Fruit fly (Drosophila melanogaster): Measurements from ENCODE around the gene CG5004.

CG5004 gene

DNA sequence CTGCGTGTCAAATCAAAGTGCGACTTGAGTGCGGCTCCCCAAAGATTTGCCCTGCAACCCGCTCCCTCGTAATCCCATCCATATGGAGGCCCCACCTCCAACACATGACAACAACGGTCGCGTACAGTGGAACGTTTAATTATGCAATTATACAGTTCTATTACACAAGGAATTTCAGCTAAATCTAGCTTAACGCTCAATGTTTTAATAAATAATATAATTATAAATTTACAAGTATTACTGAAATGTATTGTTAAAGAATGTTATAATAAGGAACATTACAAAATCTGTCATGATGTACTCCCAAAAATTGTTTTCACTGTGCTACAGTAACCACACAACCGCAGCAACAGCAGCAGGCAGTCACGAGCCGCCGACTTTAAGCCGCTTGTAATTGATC lies 66.7 kb downstream of the CG5004 start (continued):
- TF ChIP-seq CG2129 (GFP tag; IDR thresholded peaks at IDR 0.05; ENCODE audit: partially characterized antibody) (no peak), Usf (GFP tag; optimal IDR thresholded peaks at IDR 0.05) (no peak), NK7.1 (GFP tag; optimal IDR thresholded peaks at IDR 0.05) (no peak), CG7271 (tag; optimal IDR thresholded peaks at IDR 0.05) (no peak), pnt (GFP tag; optimal IDR thresholded peaks at IDR 0.05) (no peak), BtbVII (GFP tag; optimal IDR thresholded peaks at IDR 0.05) (no peak), stwl (tag; optimal IDR thresholded peaks at IDR 0.05) (no peak), CG12299 (tag; optimal IDR thresholded peaks at IDR 0.05) (no peak), CrebB (tag; optimal IDR thresholded peaks at IDR 0.05) (no peak), TFAM (GFP tag; optimal IDR thresholded peaks at IDR 0.05) (no peak), hkb (optimal IDR thresholded peaks at IDR 0.05) (no peak), hkb (GFP tag; IDR thresholded peaks at IDR 0.05) (0 out of 2 replicates have a peak, but pooled peaks have one; percentile 24), Chrac-16 (GFP tag; optimal IDR thresholded peaks at IDR 0.05) (no peak), CG16863 (GFP tag; optimal IDR thresholded peaks at IDR 0.05) (no peak), Kr (GFP tag; optimal IDR thresholded peaks at IDR 0.05) (no peak), HLH4C (GFP tag; IDR thresholded peaks at IDR 0.05; ENCODE audit: partially characterized antibody) (no peak), CG3065 (GFP tag; optimal IDR thresholded peaks at IDR 0.05) (no peak), CG6791 (GFP tag; IDR thresholded peaks at IDR 0.05; ENCODE audit: partially characterized antibody) (no peak), pfk (GFP tag; optimal IDR thresholded peaks at IDR 0.05) (no peak), Hr78 (GFP tag; optimal IDR thresholded peaks at IDR 0.05) (peak in 1 of 2 experiments; percentile 5), nau (GFP tag; optimal IDR thresholded peaks at IDR 0.05) (no peak), CG12236 (GFP tag; optimal IDR thresholded peaks at IDR 0.05) (no peak), sima (GFP tag; optimal IDR thresholded peaks at IDR 0.05) (no peak), Neu2 (GFP tag; optimal IDR thresholded peaks at IDR 0.05; ENCODE audit: borderline replicate concordance) (no peak), ara (GFP tag; IDR thresholded peaks at IDR 0.05) (peak; percentile 49; the same call in 1 of the 2 replicates), Fer1 (GFP tag; optimal IDR thresholded peaks at IDR 0.05) (no peak), cg (GFP tag; optimal IDR thresholded peaks at IDR 0.05) (no peak), Lhr (GFP tag; optimal IDR thresholded peaks at IDR 0.05) (no peak), CkIIα-i1 (GFP tag; IDR thresholded peaks at IDR 0.05) (no peak), gfzf (GFP tag; optimal IDR thresholded peaks at IDR 0.05) (no peak), Pdp1 (GFP tag; optimal IDR thresholded peaks at IDR 0.05) (no peak), Spps (tag; optimal IDR thresholded peaks at IDR 0.05) (no peak), ftz-f1 (GFP tag; optimal IDR thresholded peaks at IDR 0.05) (no peak), caup (GFP tag; optimal IDR thresholded peaks at IDR 0.05; ENCODE audit: severe bottlenecking) (no peak), pzg (GFP tag; optimal IDR thresholded peaks at IDR 0.05) (no peak), CG16813 (GFP tag; IDR thresholded peaks at IDR 0.05; ENCODE audit: partially characterized antibody) (no peak), al (GFP tag; IDR thresholded peaks at IDR 0.05) (no peak), Bteb2 (GFP tag; optimal IDR thresholded peaks at IDR 0.05) (no peak), tx (GFP tag; optimal IDR thresholded peaks at IDR 0.05) (no peak), cas (GFP tag; IDR thresholded peaks at IDR 0.05) (no peak), Mad (GFP tag; optimal IDR thresholded peaks at IDR 0.05) (no peak), slbo (GFP tag; IDR thresholded peaks at IDR 0.05) (no peak), grau (tag; optimal IDR thresholded peaks at IDR 0.05) (peak; percentile 91), Hey (tag; optimal IDR thresholded peaks at IDR 0.05) (no peak), slp2 (GFP tag; optimal IDR thresholded peaks at IDR 0.05) (no peak), CG10959 (GFP tag; IDR thresholded peaks at IDR 0.05) (no peak), Mrtf (GFP tag; IDR thresholded peaks at IDR 0.05) (no peak), CG10654 (GFP tag; optimal IDR thresholded peaks at IDR 0.05) (no peak), CG9727 (GFP tag; optimal IDR thresholded peaks at IDR 0.05) (no peak), CG12104 (GFP tag; optimal IDR thresholded peaks at IDR 0.05) (no peak), D (optimal IDR thresholded peaks at IDR 0.05) (no peak), D (GFP tag; optimal IDR thresholded peaks at IDR 0.05) (peak; percentile 20)

Data from whole organism, embryonic.